Fruit fly (Drosophila melanogaster) Kc167 (cell line): ENCODE results near the gene mRpL37.

Experiments used
- Sin3A ChIP-seq: fragments of >200 bp; optimal IDR thresholded peaks from 2 replicates; lab custom pipeline; 2018; ENCODE audit warnings: missing external identifiers
- h ChIP-seq: fragments of >200 bp; optimal IDR thresholded peaks from 3 replicates; lab custom pipeline; 2018; ENCODE audit warnings: missing external identifiers
- psq ChIP-seq: fragments of >200 bp; optimal IDR thresholded peaks from 2 replicates; lab custom pipeline; 2017; ENCODE audit warnings: missing external identifiers

DNA sequence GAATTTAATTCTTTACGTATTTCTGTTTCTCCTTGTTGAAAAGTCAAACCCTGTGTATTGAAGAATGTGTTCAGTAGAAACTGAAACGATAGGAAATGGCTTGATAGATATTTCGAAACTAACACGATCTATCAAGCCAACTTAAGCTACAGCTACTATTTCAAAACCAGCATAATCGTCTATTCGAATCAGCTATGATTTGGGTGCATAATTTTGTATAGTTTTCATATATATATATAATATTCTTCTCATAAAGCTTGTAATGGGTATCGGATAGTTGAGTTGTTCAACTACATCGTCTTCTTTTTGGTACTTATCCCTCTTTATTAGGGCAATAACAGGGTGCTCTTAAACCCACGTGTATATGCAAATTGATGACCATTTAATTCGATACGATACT lies 48.0 kb downstream of the mRpL37 start, which contains the start of gene tomboy20:
- TF ChIP-seq psq (lab: Kevin White, UChicago) (no peak), Sin3A (no peak), h (no peak)
